Fruit fly (Drosophila melanogaster): ENCODE data around the gene CG43867.

CG43867 gene

dm6 chrX:933997-934396, 6.2 kb upstream of the CG43867 start:
- TF ChIP-seq CG11617 (GFP tag; optimal IDR thresholded peaks at IDR 0.05) (no peak), CG5204 (GFP tag; optimal IDR thresholded peaks at IDR 0.05) (no peak), CG7045 (GFP tag; optimal IDR thresholded peaks at IDR 0.05) (no peak), toe (GFP tag; optimal IDR thresholded peaks at IDR 0.05) (no peak), CG12768 (GFP tag; optimal IDR thresholded peaks at IDR 0.05) (no peak), Hr96 (GFP tag; optimal IDR thresholded peaks at IDR 0.05) (no peak), ovo (GFP tag; optimal IDR thresholded peaks at IDR 0.05) (no peak), CG7101 (tag; optimal IDR thresholded peaks at IDR 0.05) (no peak), bab1 (GFP tag; optimal IDR thresholded peaks at IDR 0.05) (no peak), pad (GFP tag; optimal IDR thresholded peaks at IDR 0.05) (no peak), Crg-1 (GFP tag; optimal IDR thresholded peaks at IDR 0.05) (no peak), Clk (GFP tag; optimal IDR thresholded peaks at IDR 0.05) (no peak), cic (GFP tag; optimal IDR thresholded peaks at IDR 0.05) (no peak), kay (GFP tag; ENCODE audit: borderline replicate concordance) (no peak), Mnt (GFP tag; optimal IDR thresholded peaks at IDR 0.05) (no peak), cnc (optimal IDR thresholded peaks at IDR 0.05) (no peak), CG1620 (GFP tag; optimal IDR thresholded peaks at IDR 0.05) (no peak)

dm6 chrX:932859-933258, 5.1 kb upstream of the CG43867 start:
- TF ChIP-seq Hr96 (GFP tag; optimal IDR thresholded peaks at IDR 0.05) (no peak), tj (GFP tag; optimal IDR thresholded peaks at IDR 0.05) (no peak), ovo (GFP tag; optimal IDR thresholded peaks at IDR 0.05) (no peak), CG14711 (tag; optimal IDR thresholded peaks at IDR 0.05) (no peak), pad (GFP tag; optimal IDR thresholded peaks at IDR 0.05) (no peak)

dm6 chrX:932166-932565, 4.4 kb upstream of the CG43867 start, which contains the start of the genes CG32815 and CG3706:
CG32815 (plus strand) TSS chrX:932466.
CG3706 (minus strand) TSS chrX:932475.
- TF ChIP-seq bab1 (GFP tag; optimal IDR thresholded peaks at IDR 0.05) = no peak
- no peak for TF ChIP-seq tj (GFP tag; optimal IDR thresholded peaks at IDR 0.05)
- TF ChIP-seq CG33017 (tag; optimal IDR thresholded peaks at IDR 0.05) = no peak
- TF ChIP-seq toe (GFP tag; optimal IDR thresholded peaks at IDR 0.05) = no peak
- no peak for TF ChIP-seq cic (GFP tag; optimal IDR thresholded peaks at IDR 0.05)
- no peak for TF ChIP-seq Clk (GFP tag; optimal IDR thresholded peaks at IDR 0.05)
- TF ChIP-seq cnc (optimal IDR thresholded peaks at IDR 0.05) = no peak
- no peak for TF ChIP-seq Hr96 (GFP tag; optimal IDR thresholded peaks at IDR 0.05)
- no peak for TF ChIP-seq ovo (GFP tag; optimal IDR thresholded peaks at IDR 0.05)
- no peak for TF ChIP-seq CG11617 (GFP tag; optimal IDR thresholded peaks at IDR 0.05)
- TF ChIP-seq CG1620 (GFP tag; optimal IDR thresholded peaks at IDR 0.05) = no peak
- TF ChIP-seq CG7101 (tag; optimal IDR thresholded peaks at IDR 0.05) = no peak
- no peak for TF ChIP-seq CG5204 (GFP tag; optimal IDR thresholded peaks at IDR 0.05)
- no peak for TF ChIP-seq CG12768 (GFP tag; optimal IDR thresholded peaks at IDR 0.05)
- TF ChIP-seq Mnt (GFP tag; optimal IDR thresholded peaks at IDR 0.05) = no peak
- TF ChIP-seq CG14711 (tag; optimal IDR thresholded peaks at IDR 0.05) = no peak
- TF ChIP-seq pad (GFP tag; optimal IDR thresholded peaks at IDR 0.05) = no peak
- no peak for TF ChIP-seq kay (GFP tag; ENCODE audit: borderline replicate concordance)
- no peak for TF ChIP-seq Crg-1 (GFP tag; optimal IDR thresholded peaks at IDR 0.05)
- no peak for TF ChIP-seq CG7045 (GFP tag; optimal IDR thresholded peaks at IDR 0.05)

dm6 chrX:930048-930800, 2.4 kb upstream of the CG43867 start, which contains the start of gene CG3708:
CG3708 (minus strand) TSS chrX:930098.
- TF ChIP-seq CG14711 (tag; optimal IDR thresholded peaks at IDR 0.05) (no peak), Clk (GFP tag; optimal IDR thresholded peaks at IDR 0.05) (no peak), toe (GFP tag; optimal IDR thresholded peaks at IDR 0.05) (no peak), Hr96 (GFP tag; optimal IDR thresholded peaks at IDR 0.05) (no peak), cnc (optimal IDR thresholded peaks at IDR 0.05) (no peak), CG11617 (GFP tag; optimal IDR thresholded peaks at IDR 0.05) (no peak), tj (GFP tag; optimal IDR thresholded peaks at IDR 0.05) (no peak), CG7045 (GFP tag; optimal IDR thresholded peaks at IDR 0.05) (no peak), CG1620 (GFP tag; optimal IDR thresholded peaks at IDR 0.05) (no peak), CG5204 (GFP tag; optimal IDR thresholded peaks at IDR 0.05) (no peak), CG12768 (GFP tag; optimal IDR thresholded peaks at IDR 0.05) (no peak), CG7101 (tag; optimal IDR thresholded peaks at IDR 0.05) (no peak)

- TF ChIP-seq ovo (GFP tag; optimal IDR thresholded peaks at IDR 0.05) (peak; percentile 94), bab1 (GFP tag; optimal IDR thresholded peaks at IDR 0.05) (no peak), cnc (optimal IDR thresholded peaks at IDR 0.05) (no peak), cic (GFP tag; optimal IDR thresholded peaks at IDR 0.05) (no peak), pad (GFP tag; optimal IDR thresholded peaks at IDR 0.05) (no peak), Clk (GFP tag; optimal IDR thresholded peaks at IDR 0.05) (no peak), CG7101 (tag; optimal IDR thresholded peaks at IDR 0.05) (no peak), CG11617 (GFP tag; optimal IDR thresholded peaks at IDR 0.05) (no peak)
These were observed 439 bp downstream of the CG43867 start, which contains the start of gene Lztr1 for dm6 chrX:927209-927862. Lztr1 (minus strand) TSS chrX:927582.

dm6 chrX:921359-921758, 6.4 kb downstream of the CG43867 start:
- TF ChIP-seq Mnt (GFP tag; optimal IDR thresholded peaks at IDR 0.05) = no peak
- no peak for TF ChIP-seq CG12768 (GFP tag; optimal IDR thresholded peaks at IDR 0.05)
- no peak for TF ChIP-seq bab1 (GFP tag; optimal IDR thresholded peaks at IDR 0.05)
- TF ChIP-seq Hr96 (GFP tag; optimal IDR thresholded peaks at IDR 0.05) = no peak
- no peak for TF ChIP-seq pad (GFP tag; optimal IDR thresholded peaks at IDR 0.05)
- TF ChIP-seq CG14711 (tag; optimal IDR thresholded peaks at IDR 0.05) = no peak
- TF ChIP-seq CG33017 (tag; optimal IDR thresholded peaks at IDR 0.05) = no peak
- TF ChIP-seq CG11617 (GFP tag; optimal IDR thresholded peaks at IDR 0.05) = no peak
- TF ChIP-seq Crg-1 (GFP tag; optimal IDR thresholded peaks at IDR 0.05) = no peak
- TF ChIP-seq cnc (optimal IDR thresholded peaks at IDR 0.05) = no peak
- TF ChIP-seq Clk (GFP tag; optimal IDR thresholded peaks at IDR 0.05) = no peak
- TF ChIP-seq CG7045 (GFP tag; optimal IDR thresholded peaks at IDR 0.05) = no peak
- TF ChIP-seq CG1620 (GFP tag; optimal IDR thresholded peaks at IDR 0.05) = no peak

All from whole organism, adult.